Fruit fly (Drosophila melanogaster) whole organism, pupa: ENCODE results near the gene IFT54.

Source experiments
- CG10348 ChIP-seq: fragments of 200-800 bp; sonication (Bioruptor generic); IDR thresholded peaks from 2 replicates; pipeline ENCODE4 v1.3.6; 2022; ENCODE audit warnings: missing biosample characterization, missing genetic modification characterization
- CG13204 ChIP-seq: fragments of 200-800 bp; sonication (Bioruptor generic); optimal IDR thresholded peaks from 2 replicates; lab custom pipeline; 2018; ENCODE audit warnings: missing biosample characterization, mild to moderate bottlenecking, missing genetic modification characterization, moderate library complexity
- CG15710 ChIP-seq: fragments of 200-800 bp; sonication (Bioruptor generic); optimal IDR thresholded peaks from 2 replicates; lab custom pipeline; 2018; ENCODE audit warnings: missing biosample characterization, mild to moderate bottlenecking, missing genetic modification characterization, moderate library complexity
- CG32121 ChIP-seq: fragments of 200-800 bp; sonication (Bioruptor generic); IDR thresholded peaks from 2 replicates; pipeline ENCODE4 v1.3.6; 2022; ENCODE audit warnings: missing biosample characterization, missing genetic modification characterization
- CG34367 ChIP-seq: fragments of 200-800 bp; sonication (Bioruptor generic); optimal IDR thresholded peaks from 2 replicates; lab custom pipeline; 2018; ENCODE audit warnings: missing biosample characterization, mild to moderate bottlenecking, missing genetic modification characterization
- D1 ChIP-seq: fragments of 200-800 bp; sonication (Bioruptor generic); optimal IDR thresholded peaks from 2 replicates; lab custom pipeline; 2018; ENCODE audit warnings: missing biosample characterization, mild to moderate bottlenecking, missing genetic modification characterization, moderate library complexity
- Ets98B ChIP-seq: fragments of 200-800 bp; sonication (Bioruptor generic); IDR thresholded peaks from 2 replicates; pipeline ENCODE4 v1.3.6; 2022; ENCODE audit warnings: missing biosample characterization, missing genetic modification characterization
- Snoo ChIP-seq: fragments of 200-800 bp; sonication (Bioruptor generic); optimal IDR thresholded peaks from 3 replicates; lab custom pipeline; 2017; ENCODE audit warnings: missing biosample characterization, mild to moderate bottlenecking, missing genetic modification characterization, inconsistent platforms
- fd96Ca ChIP-seq: fragments of 200-800 bp; sonication (Bioruptor generic); IDR thresholded peaks from 3 replicates; pipeline ENCODE4 v1.3.6; 2022; ENCODE audit warnings: missing biosample characterization, missing genetic modification characterization
- gl ChIP-seq: fragments of 200-800 bp; sonication (Bioruptor generic); optimal IDR thresholded peaks from 2 replicates; lab custom pipeline; 2018; ENCODE audit warnings: missing biosample characterization, mild to moderate bottlenecking, missing genetic modification characterization
- rn ChIP-seq: fragments of 200-800 bp; sonication (Bioruptor generic); IDR thresholded peaks from 2 replicates; pipeline ENCODE4 v1.3.6; 2022; ENCODE audit warnings: missing biosample characterization, missing genetic modification characterization

DNA sequence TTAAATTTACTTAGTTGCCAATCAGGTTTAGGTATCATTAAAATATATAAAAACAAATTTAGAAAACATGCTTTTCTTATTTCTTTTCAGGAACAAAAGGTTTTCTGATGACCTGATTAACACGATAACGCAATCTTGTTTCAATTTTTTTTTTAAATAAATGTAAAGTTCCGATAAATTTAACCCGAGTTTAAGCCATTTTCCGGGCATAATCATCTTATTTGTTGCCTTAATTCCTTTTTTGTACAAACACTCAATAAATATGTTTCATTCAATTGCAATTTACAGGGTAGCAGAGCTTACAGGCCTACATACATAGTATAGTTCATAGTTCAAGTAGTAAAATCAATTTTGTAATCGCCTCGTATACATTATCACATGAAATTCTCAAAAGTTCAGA, 27.3 kb downstream of the IFT54 start:
- TF ChIP-seq D1 (tag; lab: Kevin White, UChicago) (no peak), gl (tag; lab: Kevin White, UChicago) (no peak), rn (GFP tag; lab: Robert Waterston, UW) (no peak), CG13204 (GFP tag; lab: Kevin White, UChicago) (no peak), Snoo (no peak), CG32121 (GFP tag; lab: Robert Waterston, UW) (no peak), CG10348 (GFP tag; lab: Robert Waterston, UW) (no peak), Ets98B (no peak), CG34367 (tag; lab: Kevin White, UChicago) (no peak), fd96Ca (GFP tag; lab: Robert Waterston, UW) (no peak), CG15710 (tag; lab: Kevin White, UChicago) (no peak)
